Fruit fly (Drosophila melanogaster) whole organism, prepupa: Measurements from ENCODE around the gene Srp68.
A peak's percentile ranks its signal among the peaks of the same experiment; 100 is the strongest.

Source experiments
- Blimp-1 ChIP-seq: fragments of 200-800 bp; sonication (Bioruptor generic); optimal IDR thresholded peaks from 3 replicates; lab custom pipeline; 2017; ENCODE audit warnings: missing biosample characterization, missing genetic modification characterization, mild to moderate bottlenecking, moderate library complexity, missing genetic modification reagents
- CG10631 ChIP-seq: fragments of 200-800 bp; sonication (Bioruptor generic); optimal IDR thresholded peaks from 2 replicates; lab custom pipeline; 2016; ENCODE audit warnings: missing biosample characterization, missing genetic modification characterization
- CG10669 ChIP-seq: fragments of 200-800 bp; sonication (Bioruptor generic); optimal IDR thresholded peaks from 3 replicates; lab custom pipeline; 2018; ENCODE audit warnings: missing biosample characterization, mild to moderate bottlenecking, missing genetic modification characterization, moderate library complexity
- CG11762 ChIP-seq: fragments of 200-800 bp; sonication (Bioruptor generic); optimal IDR thresholded peaks from 3 replicates; lab custom pipeline; 2016; ENCODE audit warnings: missing biosample characterization, missing genetic modification characterization; ENCODE audit not compliant: insufficient read depth
- CG15336 ChIP-seq: fragments of 200-800 bp; sonication (Bioruptor generic); IDR thresholded peaks from 2 replicates; pipeline ENCODE4 v1.3.6; 2022; ENCODE audit warnings: missing biosample characterization, missing genetic modification characterization
- CG1621 ChIP-seq: fragments of 200-800 bp; sonication (Bioruptor generic); optimal IDR thresholded peaks from 3 replicates; lab custom pipeline; 2018; ENCODE audit warnings: missing biosample characterization, mild to moderate bottlenecking, missing genetic modification characterization
- CG16779 ChIP-seq: fragments of 200-800 bp; sonication (Bioruptor generic); optimal IDR thresholded peaks from 3 replicates; lab custom pipeline; 2017; ENCODE audit warnings: missing biosample characterization, mild to moderate bottlenecking, missing genetic modification characterization
- CG3032 ChIP-seq: fragments of 200-800 bp; optimal IDR thresholded peaks from 2 replicates; lab custom pipeline; 2019; ENCODE audit warnings: missing biosample characterization, mild to moderate bottlenecking, missing genetic modification characterization, moderate library complexity
- CG31627 ChIP-seq: fragments of 200-800 bp; sonication (Bioruptor generic); optimal IDR thresholded peaks from 3 replicates; lab custom pipeline; 2016; ENCODE audit warnings: missing biosample characterization, missing genetic modification characterization
- CG34406 ChIP-seq: fragments of 200-800 bp; sonication (Bioruptor generic); optimal IDR thresholded peaks from 3 replicates; lab custom pipeline; 2016; ENCODE audit warnings: missing biosample characterization, missing genetic modification characterization
- CG3919 ChIP-seq: fragments of 200-800 bp; sonication (Bioruptor generic); optimal IDR thresholded peaks from 3 replicates; lab custom pipeline; 2016; ENCODE audit warnings: missing biosample characterization, missing genetic modification characterization
- CG4318 ChIP-seq: fragments of 200-800 bp; sonication (Bioruptor generic); optimal IDR thresholded peaks from 3 replicates; lab custom pipeline; 2017; ENCODE audit warnings: missing biosample characterization, mild to moderate bottlenecking, missing genetic modification characterization
- CG6163 ChIP-seq: fragments of 200-800 bp; sonication (Bioruptor generic); IDR thresholded peaks from 3 replicates; pipeline ENCODE4 v1.3.6; 2022; ENCODE audit warnings: missing biosample characterization, missing genetic modification characterization
- CG6276 ChIP-seq: fragments of 200-800 bp; sonication (Bioruptor generic); optimal IDR thresholded peaks from 2 replicates; lab custom pipeline; 2017; ENCODE audit warnings: missing biosample characterization, mild to moderate bottlenecking, missing genetic modification characterization
- CG6808 ChIP-seq: fragments of 200-800 bp; sonication (Bioruptor generic); optimal IDR thresholded peaks from 3 replicates; lab custom pipeline; 2017; ENCODE audit warnings: missing biosample characterization, missing genetic modification characterization, mild to moderate bottlenecking, moderate library complexity, missing genetic modification reagents
- CG6854 ChIP-seq: fragments of 200-800 bp; sonication (Bioruptor generic); optimal IDR thresholded peaks from 2 replicates; lab custom pipeline; 2017; ENCODE audit warnings: missing biosample characterization, mild to moderate bottlenecking, missing genetic modification characterization
- CG7368 ChIP-seq: fragments of 200-800 bp; sonication (Bioruptor generic); optimal IDR thresholded peaks from 3 replicates; lab custom pipeline; 2016; ENCODE audit warnings: missing biosample characterization, missing genetic modification characterization
- CG8319 ChIP-seq: fragments of 200-800 bp; sonication (Bioruptor generic); optimal IDR thresholded peaks from 3 replicates; lab custom pipeline; 2016; ENCODE audit warnings: missing biosample characterization, missing genetic modification characterization
- Eip75B ChIP-seq: fragments of 200-800 bp; sonication (Bioruptor generic); optimal IDR thresholded peaks from 3 replicates; lab custom pipeline; 2016; ENCODE audit warnings: missing biosample characterization, missing genetic modification characterization
- Eip78C ChIP-seq: fragments of 200-800 bp; sonication (Bioruptor generic); peaks from one replicate; lab custom pipeline; 2016; ENCODE audit warnings: missing biosample characterization, missing genetic modification characterization
- Eip93F ChIP-seq: fragments of 200-800 bp; sonication (Bioruptor generic); optimal IDR thresholded peaks from 2 replicates; lab custom pipeline; 2016; ENCODE audit warnings: missing biosample characterization, mild to moderate bottlenecking, missing genetic modification characterization
- Ets21C ChIP-seq: fragments of 200-800 bp; sonication (Bioruptor generic); optimal IDR thresholded peaks from 3 replicates; lab custom pipeline; 2016; ENCODE audit warnings: missing biosample characterization, missing genetic modification characterization
- Ets96B ChIP-seq: fragments of 200-800 bp; optimal IDR thresholded peaks from 2 replicates; lab custom pipeline; 2019; ENCODE audit warnings: missing biosample characterization, mild to moderate bottlenecking, missing genetic modification characterization, moderate library complexity
- Gug ChIP-seq: fragments of 200-800 bp; sonication (Bioruptor generic); IDR thresholded peaks from 2 replicates; pipeline ENCODE4 v1.3.6; 2022; ENCODE audit warnings: missing biosample characterization, missing genetic modification characterization
- Hr38 ChIP-seq: sonication (Bioruptor generic); optimal IDR thresholded peaks from 2 replicates; lab custom pipeline; 2016; ENCODE audit warnings: missing biosample characterization, missing genetic modification characterization
- Hr4 ChIP-seq: fragments of 200-800 bp; sonication (Bioruptor generic); optimal IDR thresholded peaks from 3 replicates; lab custom pipeline; 2016; ENCODE audit warnings: missing biosample characterization, missing genetic modification characterization
- Met ChIP-seq: fragments of 200-800 bp; sonication (Bioruptor generic); optimal IDR thresholded peaks from 3 replicates; lab custom pipeline; 2016; ENCODE audit warnings: missing biosample characterization, missing genetic modification characterization
- OdsH ChIP-seq: fragments of 200-800 bp; sonication (Bioruptor generic); optimal IDR thresholded peaks from 3 replicates; lab custom pipeline; 2016; ENCODE audit warnings: missing biosample characterization, missing genetic modification characterization
- Smox ChIP-seq: fragments of 200-800 bp; sonication (Bioruptor generic); optimal IDR thresholded peaks from 3 replicates; lab custom pipeline; 2016; ENCODE audit warnings: missing biosample characterization, missing genetic modification characterization
- Sox102F ChIP-seq: fragments of 200-800 bp; sonication (Bioruptor generic); optimal IDR thresholded peaks from 2 replicates; lab custom pipeline; 2016; ENCODE audit warnings: missing biosample characterization, mild to moderate bottlenecking, missing genetic modification characterization
- achi ChIP-seq: fragments of 200-800 bp; sonication (Bioruptor generic); optimal IDR thresholded peaks from 3 replicates; lab custom pipeline; 2016; ENCODE audit warnings: missing biosample characterization, missing genetic modification characterization
- acj6 ChIP-seq: fragments of 200-800 bp; sonication (Bioruptor generic); optimal IDR thresholded peaks from 3 replicates; lab custom pipeline; 2016; ENCODE audit warnings: missing biosample characterization, missing genetic modification characterization
- dac ChIP-seq: fragments of 200-800 bp; sonication (Bioruptor generic); optimal IDR thresholded peaks from 2 replicates; lab custom pipeline; 2017; ENCODE audit warnings: missing biosample characterization, mild to moderate bottlenecking, missing genetic modification characterization
- dsx ChIP-seq: fragments of 200-800 bp; optimal IDR thresholded peaks from 3 replicates; lab custom pipeline; 2019; ENCODE audit warnings: missing biosample characterization, mild to moderate bottlenecking, missing genetic modification characterization, moderate library complexity; ENCODE audit not compliant: poor library complexity, severe bottlenecking
- esn ChIP-seq: fragments of 200-800 bp; sonication (Bioruptor generic); optimal IDR thresholded peaks from 2 replicates; lab custom pipeline; 2016; ENCODE audit warnings: missing biosample characterization, mild to moderate bottlenecking, missing genetic modification characterization, moderate library complexity
- fd85E ChIP-seq: fragments of 200-800 bp; sonication (Bioruptor generic); optimal IDR thresholded peaks from 3 replicates; lab custom pipeline; 2016; ENCODE audit warnings: missing biosample characterization, missing genetic modification characterization
- lz ChIP-seq: fragments of 200-800 bp; sonication (Bioruptor generic); optimal IDR thresholded peaks from 3 replicates; lab custom pipeline; 2016; ENCODE audit warnings: missing biosample characterization, missing genetic modification characterization
- net ChIP-seq: fragments of 200-800 bp; sonication (Bioruptor generic); optimal IDR thresholded peaks from 3 replicates; lab custom pipeline; 2016; ENCODE audit warnings: missing biosample characterization, missing genetic modification characterization
- pdm3 ChIP-seq: fragments of 200-800 bp; sonication (Bioruptor generic); optimal IDR thresholded peaks from 3 replicates; lab custom pipeline; 2016; ENCODE audit warnings: missing biosample characterization, missing genetic modification characterization
- salr ChIP-seq, 2 experiments: fragments of 200-800 bp; sonication (Bioruptor generic); optimal IDR thresholded peaks; 3 replicates each; lab custom pipeline; 2016 to 2018; ENCODE audit warnings: missing biosample characterization in 2 of 2, missing genetic modification characterization in 2 of 2, mild to moderate bottlenecking in 1 of 2
- spab ChIP-seq: fragments of 200-800 bp; sonication (Bioruptor generic); optimal IDR thresholded peaks from 2 replicates; lab custom pipeline; 2017; ENCODE audit warnings: missing biosample characterization, mild to moderate bottlenecking, missing genetic modification characterization, missing genetic modification reagents
- svp ChIP-seq: fragments of 200-800 bp; sonication (Bioruptor generic); peaks from one replicate; lab custom pipeline; 2016; ENCODE audit warnings: missing biosample characterization, missing genetic modification characterization
- topi ChIP-seq: fragments of 200-800 bp; sonication (Bioruptor generic); optimal IDR thresholded peaks from 3 replicates; lab custom pipeline; 2016; ENCODE audit warnings: missing biosample characterization, missing genetic modification characterization
- vri ChIP-seq: fragments of 200-800 bp; sonication (Bioruptor generic); optimal IDR thresholded peaks from 3 replicates; lab custom pipeline; 2016; ENCODE audit warnings: missing biosample characterization, mild to moderate bottlenecking, missing genetic modification characterization

The Srp68 gene

dm6 chr3L:8953199-8953956 is 21.5 kb upstream of the Srp68 start (continued):
- TF ChIP-seq fd85E (GFP tag; lab: Kevin White, UChicago): no peak
- peak in 1 of 2 experiments; percentile 60 for TF ChIP-seq salr (GFP tag; optimal IDR thresholded peaks at IDR 0.05; lab: Kevin White, UChicago)
- TF ChIP-seq acj6 (GFP tag; lab: Kevin White, UChicago): peak; percentile 42
- TF ChIP-seq Hr38 (GFP tag; lab: Kevin White, UChicago): no peak
- TF ChIP-seq vri: peak; percentile 7
- TF ChIP-seq Hr4 (GFP tag; lab: Kevin White, UChicago): peak; percentile 78
- peak; percentile 7 for TF ChIP-seq Smox (GFP tag; lab: Kevin White, UChicago)
- peak; percentile 64 for TF ChIP-seq CG6808 (GFP tag; lab: Kevin White, UChicago)
- TF ChIP-seq pdm3: peak; percentile 63
- peak; percentile 38 for TF ChIP-seq CG11762 (GFP tag; lab: Kevin White, UChicago)
- peak; percentile 31 for TF ChIP-seq OdsH (GFP tag; lab: Kevin White, UChicago)
- peak; percentile 74 for TF ChIP-seq esn (GFP tag; lab: Kevin White, UChicago)
- peak; percentile 46 for TF ChIP-seq dsx
- TF ChIP-seq Eip93F (GFP tag; lab: Kevin White, UChicago): peak; percentile 35
- peak; percentile 54 for TF ChIP-seq spab (GFP tag; lab: Kevin White, UChicago)
- peak; percentile 21 for TF ChIP-seq CG7368 (GFP tag; lab: Kevin White, UChicago)
- TF ChIP-seq CG10631 (GFP tag; lab: Kevin White, UChicago): peak; percentile 78
- peak; percentile 46 for TF ChIP-seq achi
- peak; percentile 44 for TF ChIP-seq CG31627 (GFP tag; lab: Kevin White, UChicago)
- TF ChIP-seq CG3032 (tag; lab: Kevin White, UChicago): peak; percentile 71

- no peak for TF ChIP-seq Ets21C
- TF ChIP-seq salr (GFP tag; optimal IDR thresholded peaks at IDR 0.05; lab: Kevin White, UChicago): no peak
- TF ChIP-seq CG11762 (GFP tag; lab: Kevin White, UChicago): peak; percentile 1
- TF ChIP-seq lz: no peak
- TF ChIP-seq CG6854 (GFP tag; lab: Kevin White, UChicago): no peak
- peak; percentile 69 for TF ChIP-seq Eip78C
- no peak for TF ChIP-seq CG16779
Measured at dm6 chr3L:8953962-8954647, 20.7 kb upstream of the Srp68 start, which contains the start of the genes CG43783 and orb2. Gene CG43783, minus strand, starts transcription at chr3L:8954272. Gene orb2, minus strand, starts transcription at chr3L:8954463.

dm6 chr3L:8954648-8955033 is 20.2 kb upstream of the Srp68 start, which contains the start of gene GNBP3:
Gene GNBP3, plus strand, starts transcription at chr3L:8955021.
- TF ChIP-seq Eip78C (peak; percentile 98), Blimp-1 (GFP tag; lab: Kevin White, UChicago) (peak; percentile 86), Hr38 (GFP tag; lab: Kevin White, UChicago) (no peak), net (GFP tag; lab: Kevin White, UChicago) (peak; percentile 92), CG6276 (GFP tag; lab: Kevin White, UChicago) (no peak), Ets21C (peak; percentile 84), CG1621 (tag; lab: Kevin White, UChicago) (peak; percentile 87), CG8319 (GFP tag; lab: Kevin White, UChicago) (peak; percentile 71), Hr4 (GFP tag; lab: Kevin White, UChicago) (peak; percentile 78), CG10669 (GFP tag; lab: Kevin White, UChicago) (peak; percentile 89), Eip75B (GFP tag; lab: Kevin White, UChicago) (peak; percentile 91), CG34406 (GFP tag; lab: Kevin White, UChicago) (peak; percentile 93), fd85E (GFP tag; lab: Kevin White, UChicago) (peak; percentile 81), svp (GFP tag; lab: Kevin White, UChicago) (peak; percentile 94), Ets96B (tag; lab: Kevin White, UChicago) (peak; percentile 92), CG15336 (GFP tag; lab: Robert Waterston, UW) (peak; percentile 90), spab (GFP tag; lab: Kevin White, UChicago) (peak; percentile 85), topi (GFP tag; lab: Kevin White, UChicago) (peak; percentile 95), CG7368 (GFP tag; lab: Kevin White, UChicago) (peak; percentile 88), Gug (GFP tag; lab: Robert Waterston, UW) (peak; percentile 77), achi (peak; percentile 90), CG4318 (GFP tag; lab: Kevin White, UChicago) (no peak), dsx (peak; percentile 94), Met (GFP tag; lab: Kevin White, UChicago) (no peak), CG3919 (GFP tag; lab: Kevin White, UChicago) (peak; percentile 95), Sox102F (GFP tag; lab: Kevin White, UChicago) (peak; percentile 98), CG6163 (GFP tag; lab: Robert Waterston, UW) (peak; percentile 97), dac (GFP tag; lab: Kevin White, UChicago) (peak; percentile 75)
